Fruit fly (Drosophila melanogaster) whole organism, embryonic: ENCODE measurements around the gene Prosalpha3T.

ENCODE experiments used
- CG11093 ChIP-seq: fragments of 200-800 bp; sonication (Bioruptor generic); IDR thresholded peaks from 3 replicates; pipeline ENCODE4 v1.3.6; 2022; ENCODE audit warnings: missing biosample characterization, missing genetic modification characterization
- CG18764 ChIP-seq: fragments of 200-800 bp; sonication (Bioruptor generic); optimal IDR thresholded peaks from 3 replicates; lab custom pipeline; 2016; ENCODE audit warnings: missing biosample characterization, missing genetic modification characterization
- CG2889 ChIP-seq: fragments of 200-800 bp; sonication (Bioruptor generic); IDR thresholded peaks from 3 replicates; pipeline ENCODE4 v1.3.6; 2022; ENCODE audit warnings: missing biosample characterization, missing genetic modification characterization
- CG31224 ChIP-seq: fragments of 200-800 bp; sonication (Bioruptor generic); IDR thresholded peaks from 2 replicates; pipeline ENCODE4 v1.3.6; 2022; ENCODE audit warnings: missing biosample characterization, missing genetic modification characterization
- CG9609 ChIP-seq: fragments of 200-800 bp; sonication (Bioruptor generic); optimal IDR thresholded peaks from 3 replicates; lab custom pipeline; 2016; ENCODE audit warnings: missing biosample characterization, missing genetic modification characterization
- Neu2 ChIP-seq: fragments of 200-800 bp; sonication (Bioruptor generic); optimal IDR thresholded peaks from 3 replicates; lab custom pipeline; 2016; ENCODE audit warnings: missing biosample characterization, missing genetic modification characterization, borderline replicate concordance
- ems ChIP-seq: fragments of 200-800 bp; sonication (Bioruptor generic); optimal IDR thresholded peaks from 3 replicates; lab custom pipeline; 2016; ENCODE audit warnings: missing biosample characterization, missing genetic modification characterization
- hkb ChIP-seq, 2 experiments: fragments of 200-800 bp in 1 of 2; fragments of >200 bp in 1 of 2; sonication (Bioruptor generic) in 1 of 2; IDR thresholded peaks in 1 of 2; optimal IDR thresholded peaks in 1 of 2; 2 replicates each; pipeline versions ENCODE4 v1.3.6 to Lab custom; 2017 to 2022; ENCODE audit warnings: missing biosample characterization in 1 of 2, missing genetic modification characterization in 1 of 2
- pros ChIP-seq: fragments of 200-800 bp; sonication (Bioruptor generic); optimal IDR thresholded peaks from 3 replicates; lab custom pipeline; 2019; ENCODE audit warnings: missing biosample characterization, mild to moderate bottlenecking, missing genetic modification characterization, moderate library complexity
- ranshi ChIP-seq: fragments of 200-800 bp; sonication (Bioruptor generic); IDR thresholded peaks from 2 replicates; pipeline ENCODE4 v1.3.6; 2022; ENCODE audit warnings: missing biosample characterization, missing genetic modification characterization
- zf30C ChIP-seq: fragments of 200-800 bp; sonication (Bioruptor generic); optimal IDR thresholded peaks from 3 replicates; lab custom pipeline; 2018; ENCODE audit warnings: missing biosample characterization, mild to moderate bottlenecking, missing genetic modification characterization

DNA sequence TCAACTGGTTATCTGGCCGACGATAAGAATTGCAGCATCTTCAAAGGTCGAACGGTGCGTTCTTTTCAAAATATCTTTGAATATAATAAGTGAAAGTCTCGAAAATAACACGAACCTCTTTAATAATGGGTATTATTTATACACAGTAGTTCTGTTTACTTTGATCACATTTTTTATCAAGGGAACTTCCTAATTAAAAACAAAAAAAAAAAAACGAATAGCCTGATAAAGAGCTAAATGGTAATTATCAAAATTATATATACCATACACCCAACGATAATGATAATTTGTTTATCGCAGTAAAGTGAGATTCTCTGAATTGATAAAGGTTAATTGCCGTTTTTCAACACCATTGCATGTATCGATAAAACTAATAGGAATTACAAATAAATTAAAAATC, 7.4 kb upstream of the Prosalpha3T start, which contains the start of gene Ktch:
- TF ChIP-seq hkb (optimal IDR thresholded peaks at IDR 0.05; lab: Kevin White, UChicago) (no peak), hkb (GFP tag; IDR thresholded peaks at IDR 0.05; lab: Robert Waterston, UW) (no peak), CG31224 (GFP tag; lab: Robert Waterston, UW) (no peak), Neu2 (GFP tag; lab: Kevin White, UChicago) (no peak), ranshi (GFP tag; lab: Robert Waterston, UW) (no peak), ems (GFP tag; lab: Kevin White, UChicago) (no peak), pros (GFP tag; lab: Kevin White, UChicago) (no peak), CG18764 (no peak), CG2889 (GFP tag; lab: Robert Waterston, UW) (no peak), CG11093 (GFP tag; lab: Robert Waterston, UW) (no peak), CG9609 (GFP tag; lab: Kevin White, UChicago) (no peak), zf30C (no peak)
